Worm (Caenorhabditis elegans) whole organism, L2 larva: ENCODE measurements around the gene F59B10.2.

Experiments used
- C34F6.9 ChIP-seq: fragments of 150-350 bp; optimal IDR thresholded peaks from 2 replicates; lab custom pipeline; 2014; ENCODE audit warnings: missing biosample characterization, missing genetic modification characterization
- R02D3.7 ChIP-seq: fragments of 150-350 bp; optimal IDR thresholded peaks from 2 replicates; lab custom pipeline; 2014; ENCODE audit warnings: missing biosample characterization, missing genetic modification characterization
- Y55F3AM.14 ChIP-seq: fragments of 200-800 bp; sonication (Bioruptor generic); optimal IDR thresholded peaks from 2 replicates; lab custom pipeline; 2018; ENCODE audit warnings: mild to moderate bottlenecking, missing genetic modification characterization, missing compliant biosample characterization
- ZK546.5 ChIP-seq: sonication (generic microtip); optimal IDR thresholded peaks from 2 replicates; lab custom pipeline; 2017; ENCODE audit warnings: missing biosample characterization, missing genetic modification characterization
- alr-1 ChIP-seq: fragments of 150-350 bp; optimal IDR thresholded peaks from 2 replicates; lab custom pipeline; 2014; ENCODE audit warnings: missing biosample characterization, missing genetic modification characterization
- aly-2 ChIP-seq: fragments of 150-350 bp; optimal IDR thresholded peaks from 2 replicates; lab custom pipeline; 2014; ENCODE audit warnings: missing biosample characterization, missing genetic modification characterization
- blmp-1 ChIP-seq: sonication (generic microtip); optimal IDR thresholded peaks from 2 replicates; lab custom pipeline; 2017; ENCODE audit warnings: missing genetic modification characterization, mild to moderate bottlenecking, missing compliant biosample characterization, antibody characterized with exemption, moderate library complexity; ENCODE audit not compliant: insufficient read depth
- ceh-16 ChIP-seq: fragments of 150-350 bp; optimal IDR thresholded peaks from 2 replicates; lab custom pipeline; 2014; ENCODE audit warnings: missing biosample characterization, missing genetic modification characterization
- crh-2 ChIP-seq: sonication (generic microtip); optimal IDR thresholded peaks from 2 replicates; lab custom pipeline; 2017; ENCODE audit warnings: missing biosample characterization, missing genetic modification characterization
- dmd-4 ChIP-seq: sonication (generic microtip); optimal IDR thresholded peaks from 2 replicates; lab custom pipeline; 2017; ENCODE audit warnings: missing biosample characterization, missing genetic modification characterization
- egl-27 ChIP-seq: sonication (generic microtip); optimal IDR thresholded peaks from 3 replicates; lab custom pipeline; 2017; ENCODE audit warnings: missing biosample characterization, missing genetic modification reagents, missing genetic modification characterization
- elt-3 ChIP-seq: sonication (generic microtip); optimal IDR thresholded peaks from 2 replicates; lab custom pipeline; 2017; ENCODE audit warnings: missing biosample characterization, missing genetic modification characterization
- fos-1 ChIP-seq: fragments of 150-350 bp; optimal IDR thresholded peaks from 2 replicates; lab custom pipeline; 2014; ENCODE audit warnings: missing biosample characterization, missing genetic modification characterization
- lin-11 ChIP-seq: fragments of 150-350 bp; sonication (generic microtip); optimal IDR thresholded peaks from 2 replicates; lab custom pipeline; 2014; ENCODE audit warnings: missing biosample characterization, missing genetic modification characterization, inconsistent platforms, mixed read lengths
- lin-13 ChIP-seq: fragments of 150-350 bp; optimal IDR thresholded peaks from 2 replicates; lab custom pipeline; 2014; ENCODE audit warnings: missing biosample characterization, missing genetic modification reagents, missing genetic modification characterization
- lin-39 ChIP-seq: fragments of 150-350 bp; optimal IDR thresholded peaks from 2 replicates; lab custom pipeline; 2014; ENCODE audit warnings: missing biosample characterization, missing genetic modification reagents, missing genetic modification characterization
- mab-5 ChIP-seq: fragments of 150-350 bp; optimal IDR thresholded peaks from 2 replicates; lab custom pipeline; 2014; ENCODE audit warnings: missing biosample characterization, missing genetic modification characterization
- mdl-1 ChIP-seq, 2 experiments: fragments of 150-350 bp in 1 of 2; sonication (generic microtip) in 1 of 2; optimal IDR thresholded peaks; 2 replicates each; lab custom pipeline; 2017; ENCODE audit warnings: missing biosample characterization in 2 of 2, missing genetic modification characterization in 2 of 2
- nhr-10 ChIP-seq: sonication (generic microtip); optimal IDR thresholded peaks from 2 replicates; lab custom pipeline; 2017; ENCODE audit warnings: missing biosample characterization, missing genetic modification characterization
- nhr-11 ChIP-seq: fragments of 150-350 bp; optimal IDR thresholded peaks from 2 replicates; lab custom pipeline; 2014; ENCODE audit warnings: missing biosample characterization, missing genetic modification characterization
- nhr-21 ChIP-seq: fragments of 150-350 bp; optimal IDR thresholded peaks from 2 replicates; lab custom pipeline; 2014; ENCODE audit warnings: missing biosample characterization, missing genetic modification characterization
- nhr-23 ChIP-seq: fragments of 150-350 bp; optimal IDR thresholded peaks from 2 replicates; lab custom pipeline; 2014; ENCODE audit warnings: missing biosample characterization, missing genetic modification reagents, missing genetic modification characterization
- nhr-237 ChIP-seq: fragments of 150-350 bp; optimal IDR thresholded peaks from 2 replicates; lab custom pipeline; 2014; ENCODE audit warnings: missing biosample characterization, missing genetic modification characterization
- nhr-25 ChIP-seq: fragments of 150-350 bp; sonication (generic microtip); optimal IDR thresholded peaks from 3 replicates; lab custom pipeline; 2014; ENCODE audit warnings: missing biosample characterization, missing genetic modification characterization
- nhr-77 ChIP-seq: fragments of 150-350 bp; optimal IDR thresholded peaks from 2 replicates; lab custom pipeline; 2014; ENCODE audit warnings: missing biosample characterization, missing genetic modification characterization
- peb-1 ChIP-seq: fragments of 150-350 bp; optimal IDR thresholded peaks from 2 replicates; lab custom pipeline; 2014; ENCODE audit warnings: missing biosample characterization, missing genetic modification characterization
- sem-4 ChIP-seq: fragments of 150-350 bp; optimal IDR thresholded peaks from 2 replicates; lab custom pipeline; 2014; ENCODE audit warnings: missing biosample characterization, missing genetic modification reagents, missing genetic modification characterization
- skn-1 ChIP-seq: sonication (generic microtip); optimal IDR thresholded peaks from 2 replicates; lab custom pipeline; 2017; ENCODE audit warnings: missing biosample characterization, missing genetic modification characterization
- sma-3 ChIP-seq: sonication (generic microtip); optimal IDR thresholded peaks from 2 replicates; lab custom pipeline; 2016; ENCODE audit warnings: missing genetic modification reagents, missing genetic modification characterization, missing compliant biosample characterization
- snpc-4 ChIP-seq: fragments of 150-350 bp; optimal IDR thresholded peaks from 2 replicates; lab custom pipeline; 2014; ENCODE audit warnings: missing biosample characterization, missing genetic modification characterization
- unc-39 ChIP-seq: fragments of 150-350 bp; optimal IDR thresholded peaks from 2 replicates; lab custom pipeline; 2014; ENCODE audit warnings: missing biosample characterization, missing genetic modification characterization
- unc-55 ChIP-seq: fragments of 150-350 bp; sonication (generic microtip); optimal IDR thresholded peaks from 3 replicates; lab custom pipeline; 2014; ENCODE audit warnings: missing biosample characterization, missing genetic modification reagents, missing genetic modification characterization
- unc-62 ChIP-seq: fragments of 150-350 bp; optimal IDR thresholded peaks from 2 replicates; lab custom pipeline; 2014; ENCODE audit warnings: missing biosample characterization, missing genetic modification reagents, missing genetic modification characterization
- zag-1 ChIP-seq: fragments of 150-350 bp; optimal IDR thresholded peaks from 2 replicates; lab custom pipeline; 2014; ENCODE audit warnings: missing biosample characterization, missing genetic modification characterization
- ztf-1 ChIP-seq: fragments of 200-800 bp; sonication (Bioruptor generic); conservative IDR thresholded peaks from 2 replicates; pipeline ENCODE4 v1.3.6; 2022; ENCODE audit warnings: missing genetic modification characterization, missing compliant biosample characterization

Gene F59B10.2

ce11 chrII:10483860-10484259, 25.8 kb downstream of the F59B10.2 start:
- TF ChIP-seq R02D3.7 (tag; lab: Kevin White, UChicago) (no peak), snpc-4 (no peak), dmd-4 (tag; lab: Kevin White, UChicago) (no peak), unc-39 (tag; lab: Kevin White, UChicago) (no peak), Y55F3AM.14 (no peak), skn-1 (no peak), alr-1 (tag; lab: Kevin White, UChicago) (no peak), lin-13 (GFP tag; lab: Kevin White, UChicago) (no peak), unc-62 (no peak), mab-5 (no peak), peb-1 (no peak), nhr-23 (tag; lab: Kevin White, UChicago) (no peak), mdl-1 (tag; optimal IDR thresholded peaks at IDR 0.05; lab: Kevin White, UChicago) (no peak), nhr-25 (tag; lab: Kevin White, UChicago) (no peak), C34F6.9 (tag; lab: Kevin White, UChicago) (no peak), nhr-11 (no peak), nhr-77 (tag; lab: Kevin White, UChicago) (no peak), elt-3 (tag; lab: Kevin White, UChicago) (no peak), nhr-10 (tag; lab: Kevin White, UChicago) (no peak)

ce11 chrII:10482899-10483298, 26.7 kb downstream of the F59B10.2 start:
- TF ChIP-seq fos-1 (peak; percentile 24), sem-4 (tag; lab: Kevin White, UChicago) (no peak), mab-5 (no peak)

- no peak for TF ChIP-seq unc-55
- TF ChIP-seq fos-1 = peak; percentile 28
- TF ChIP-seq elt-3 (tag; lab: Kevin White, UChicago) = no peak
- TF ChIP-seq sma-3 (GFP tag; lab: Kevin White, UChicago) = no peak
- TF ChIP-seq crh-2 (tag; lab: Kevin White, UChicago) = no peak
- TF ChIP-seq nhr-23 (tag; lab: Kevin White, UChicago) = no peak
- no peak for TF ChIP-seq ztf-1 (GFP tag; lab: Robert Waterston, UW)
- TF ChIP-seq blmp-1 (tag; lab: Kevin White, UChicago) = no peak
- TF ChIP-seq, all 48 proteins: peak for 1
Observed at ce11 chrII:10481824-10482556, 27.7 kb downstream of the F59B10.2 start, which contains the start of the genes clec-60 and ZK666.11. TSS of gene clec-60 (minus strand) at chrII:10481874. TSS of gene ZK666.11 (plus strand) at chrII:10482522.

ce11 chrII:10480043-10480442, 29.6 kb downstream of the F59B10.2 start:
- TF ChIP-seq R02D3.7 (tag; lab: Kevin White, UChicago) (no peak), ceh-16 (tag; lab: Kevin White, UChicago) (no peak), aly-2 (tag; lab: Kevin White, UChicago) (no peak), nhr-25 (tag; lab: Kevin White, UChicago) (no peak), lin-39 (tag; lab: Kevin White, UChicago) (no peak), nhr-21 (no peak), unc-39 (tag; lab: Kevin White, UChicago) (no peak), nhr-77 (tag; lab: Kevin White, UChicago) (no peak)
- TF ChIP-seq, all 48 proteins: peak for 0

- TF ChIP-seq unc-55 (no peak), ZK546.5 (tag; lab: Kevin White, UChicago) (no peak), nhr-21 (no peak), ztf-1 (GFP tag; lab: Robert Waterston, UW) (no peak), Y55F3AM.14 (no peak), unc-62 (no peak), lin-11 (tag; lab: Kevin White, UChicago) (no peak), ceh-16 (tag; lab: Kevin White, UChicago) (no peak), R02D3.7 (tag; lab: Kevin White, UChicago) (no peak), nhr-77 (tag; lab: Kevin White, UChicago) (no peak), nhr-237 (tag; lab: Kevin White, UChicago) (no peak), unc-39 (tag; lab: Kevin White, UChicago) (no peak), egl-27 (tag; lab: Kevin White, UChicago) (no peak), crh-2 (tag; lab: Kevin White, UChicago) (no peak), zag-1 (no peak)
- TF ChIP-seq, all 48 proteins: peak for 0
Observed at ce11 chrII:10479348-10479747, 30.3 kb downstream of the F59B10.2 start, which contains the start of gene clec-59. TSS of gene clec-59 (minus strand) at chrII:10479448.
